Worm (Caenorhabditis elegans): ENCODE measurements around the gene gskl-1.
"Not testable (repeated sequence)": the region's sequence is repeated elsewhere in the genome, so short reads cannot be mapped to it uniquely, and the experiment has no call there.

The gskl-1 gene

DNA sequence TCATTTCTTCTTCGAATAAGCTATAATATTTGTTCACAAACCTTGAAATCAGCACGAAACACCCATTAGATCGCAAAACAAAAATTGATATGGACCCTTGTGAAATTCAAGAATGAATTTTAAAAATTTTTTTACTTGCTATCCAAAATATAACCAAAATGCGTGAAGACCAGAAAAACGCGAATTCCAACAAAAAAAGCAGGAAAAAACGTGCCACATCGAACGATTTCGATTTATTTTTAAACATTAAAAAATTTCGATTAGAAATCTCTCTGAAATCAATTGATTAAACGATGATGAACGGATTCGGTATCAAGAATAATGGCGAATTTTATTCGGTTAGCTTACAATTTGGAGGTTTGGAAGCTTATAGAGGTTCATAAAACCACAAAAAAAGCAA is at the start of gene gskl-1, which contains the start of gene tceb-3:
TSS of gene gskl-1 (plus strand) at position 243 of the 400 bp plus-strand sequence.
TSS of gene tceb-3 (minus strand) at position 101 of the 400 bp plus-strand sequence.
- no peak for TF ChIP-seq unc-62 (GFP tag; optimal IDR thresholded peaks at IDR 0.05)

- no peak for TF ChIP-seq unc-62 (GFP tag; optimal IDR thresholded peaks at IDR 0.05)
Observed at ce11 chrII:10898998-10899397, 48.4 kb upstream of the gskl-1 start.

DNA sequence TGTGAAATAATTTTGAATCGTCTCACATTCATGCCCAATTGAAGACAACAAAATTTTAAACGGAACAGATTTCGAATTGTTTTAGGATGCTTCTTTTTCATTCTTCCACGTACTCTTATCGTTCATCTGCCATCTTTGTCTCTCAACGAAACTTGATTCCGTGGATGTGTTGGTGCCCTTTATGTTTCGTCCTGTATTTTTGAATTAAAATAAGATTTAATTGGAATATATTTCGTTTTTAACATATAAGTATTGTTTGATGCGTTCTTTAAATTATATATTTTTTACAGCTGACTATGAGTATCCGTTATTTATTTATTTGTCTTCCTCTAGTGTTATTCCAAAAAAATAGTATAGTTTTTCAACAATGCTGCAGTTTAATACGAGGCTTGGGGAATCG is 45.3 kb upstream of the gskl-1 start, which contains the start of gene gly-1:
TSS of gene gly-1 (minus strand) at position 101 of the 400 bp plus-strand sequence.
- TF ChIP-seq unc-62 (GFP tag; optimal IDR thresholded peaks at IDR 0.05), result no peak

DNA sequence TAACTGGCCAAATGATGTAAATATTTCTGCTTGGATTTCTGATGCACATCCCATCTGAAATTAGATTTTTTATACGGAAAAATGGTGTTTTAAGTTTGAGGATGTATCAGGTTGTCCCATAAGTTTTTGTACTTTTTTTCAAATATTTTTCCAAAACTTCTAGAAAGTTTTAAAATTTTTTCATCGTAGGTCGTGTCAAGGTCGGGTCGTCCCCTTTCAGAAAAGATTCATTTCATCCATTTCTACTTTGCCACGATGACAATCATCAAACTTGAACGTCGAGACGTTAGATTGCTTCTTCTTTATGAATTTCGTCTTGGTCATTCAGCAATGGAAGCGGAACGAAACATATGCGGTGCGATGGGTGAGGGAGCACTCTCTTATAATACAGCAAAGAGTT is 43.0 kb upstream of the gskl-1 start, which contains the start of gene sra-12:
TSS of gene sra-12 (minus strand) at position 101 of the 400 bp plus-strand sequence.
- not testable (repeated sequence) for TF ChIP-seq unc-62 (GFP tag; optimal IDR thresholded peaks at IDR 0.05)

ce11 chrII:10910219-10910618 is 37.1 kb upstream of the gskl-1 start, which contains the start of gene sra-11:
Gene sra-11 (minus strand): TSS chrII:10910319.
- TF ChIP-seq unc-62 (GFP tag; optimal IDR thresholded peaks at IDR 0.05), result no peak

DNA sequence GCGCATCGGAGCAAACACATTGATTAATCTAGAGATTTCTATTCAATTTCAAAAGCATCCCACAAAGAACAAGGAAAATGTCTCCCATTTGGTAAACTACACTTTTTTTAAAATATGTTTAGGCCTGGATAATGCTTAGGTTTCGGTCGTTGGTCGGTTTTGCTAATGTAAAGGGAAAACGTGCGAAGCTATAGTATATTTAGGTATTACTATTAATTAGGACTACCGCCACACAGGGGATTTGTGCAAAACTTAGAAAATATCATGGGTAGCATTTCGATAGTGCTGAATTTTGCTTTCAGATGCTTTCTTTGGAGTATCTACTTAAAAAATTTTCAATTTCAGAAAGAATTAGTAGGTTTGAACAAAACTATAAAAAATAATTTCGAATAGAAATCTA is 34.4 kb upstream of the gskl-1 start:
- no peak for TF ChIP-seq unc-62 (GFP tag; optimal IDR thresholded peaks at IDR 0.05)

DNA sequence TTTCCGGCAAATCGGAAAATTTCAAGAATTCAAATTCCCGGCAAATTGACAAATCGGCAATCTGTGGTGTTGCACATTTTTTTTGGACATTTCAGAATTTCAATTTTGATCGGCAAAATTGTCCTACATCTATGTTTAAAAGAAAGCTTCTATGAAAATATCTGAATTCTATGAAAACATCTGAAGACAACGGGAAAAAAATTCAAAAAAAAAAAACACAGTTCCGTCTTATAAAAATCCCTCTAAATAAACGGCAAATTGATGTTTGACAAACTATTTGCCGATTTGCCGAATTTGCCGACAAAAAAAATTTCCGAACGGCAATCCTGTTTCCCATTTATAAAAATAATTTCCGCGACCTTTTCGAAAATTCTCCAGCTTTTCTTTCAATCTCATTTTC is 33.0 kb upstream of the gskl-1 start, which contains the start of gene F44F4.15:
TSS of gene F44F4.15 (plus strand) at position 301 of the 400 bp plus-strand sequence.
- TF ChIP-seq unc-62 (GFP tag; optimal IDR thresholded peaks at IDR 0.05), result no peak

ce11 chrII:10915732-10916131 is 31.6 kb upstream of the gskl-1 start, which contains the start of gene F44F4.9:
Gene F44F4.9 (minus strand): TSS chrII:10915832.
- no peak for TF ChIP-seq unc-62 (GFP tag; optimal IDR thresholded peaks at IDR 0.05)

DNA sequence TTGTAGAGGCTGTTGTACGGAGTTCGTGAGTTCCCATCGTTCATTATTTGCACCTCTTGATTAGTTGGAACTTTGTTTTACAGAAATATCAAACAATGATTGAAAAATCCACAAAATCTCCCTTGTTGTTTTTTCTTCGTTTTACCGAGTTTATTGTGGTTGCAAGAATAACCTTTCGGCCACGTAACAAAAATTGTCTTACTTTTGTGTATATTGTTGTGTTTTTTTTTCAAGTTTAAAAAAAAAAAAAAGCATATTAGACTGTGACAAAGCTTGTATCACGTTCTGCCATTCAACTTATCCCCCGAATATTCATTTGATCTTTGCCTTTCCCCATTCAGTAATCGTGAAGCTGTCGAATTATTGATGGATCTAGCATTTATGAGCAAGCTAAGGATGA is 30.2 kb upstream of the gskl-1 start, which contains the start of gene F44F4.10:
TSS of gene F44F4.10 (minus strand) at position 101 of the 400 bp plus-strand sequence.
- TF ChIP-seq unc-62 (GFP tag; optimal IDR thresholded peaks at IDR 0.05), result no peak

ce11 chrII:10918293-10918756 is 29.0 kb upstream of the gskl-1 start, which contains the start of gene tba-4:
Gene tba-4 (plus strand): TSS chrII:10918706.
- TF ChIP-seq unc-62 (GFP tag; optimal IDR thresholded peaks at IDR 0.05), result no peak

ce11 chrII:10922874-10923273 is 24.5 kb upstream of the gskl-1 start, which contains the start of gene Y19D2B.1:
Gene Y19D2B.1 (minus strand): TSS chrII:10922974.
- TF ChIP-seq unc-62 (GFP tag; optimal IDR thresholded peaks at IDR 0.05), result not testable (repeated sequence)

- TF ChIP-seq unc-62 (GFP tag; optimal IDR thresholded peaks at IDR 0.05), result no peak
Observed at ce11 chrII:10923948-10924347, 23.4 kb upstream of the gskl-1 start, which contains the start of gene Y19D2B.2. Gene Y19D2B.2 (plus strand): TSS chrII:10924248.

- TF ChIP-seq unc-62 (GFP tag; optimal IDR thresholded peaks at IDR 0.05), result no peak
Observed at ce11 chrII:10924669-10925068, 22.7 kb upstream of the gskl-1 start.

DNA sequence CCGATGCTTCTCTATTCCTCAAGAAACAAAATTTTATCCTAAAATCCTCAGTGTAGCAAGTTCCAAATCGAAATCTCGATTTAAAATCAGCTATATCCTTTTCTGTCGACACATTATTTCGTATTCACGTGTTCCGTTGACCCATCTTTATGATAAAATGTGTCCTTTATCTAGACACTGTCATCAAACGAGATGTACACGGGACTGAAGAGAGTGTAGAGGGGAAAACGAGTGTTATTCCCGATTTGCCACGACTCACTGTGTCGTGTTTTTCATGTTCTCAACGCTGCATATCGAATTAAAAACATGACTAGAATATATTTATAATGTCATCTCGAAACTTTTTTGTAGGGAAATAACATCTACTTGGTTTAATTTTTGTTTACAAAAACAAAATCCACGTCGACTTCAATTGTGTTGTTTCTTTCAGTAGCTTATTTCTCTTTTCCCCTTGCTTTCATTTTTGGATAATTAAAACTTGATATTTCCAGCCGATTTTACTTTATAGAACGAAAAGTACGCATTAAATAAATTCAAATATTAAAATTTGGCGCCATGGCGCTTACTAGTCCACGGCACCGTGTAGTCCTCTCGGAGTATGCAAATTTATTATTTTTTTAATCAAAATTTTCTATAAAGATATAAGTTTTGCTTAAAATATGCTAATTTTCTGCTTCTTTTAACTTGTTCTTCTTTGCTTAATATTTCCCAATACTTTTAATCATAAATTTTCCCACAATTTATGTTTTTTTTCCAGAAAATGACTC is 21.4 kb upstream of the gskl-1 start, which contains the start of gene metr-1:
TSS of gene metr-1 (plus strand) at position 758 of the 767 bp plus-strand sequence.
- no peak for TF ChIP-seq unc-62 (GFP tag; optimal IDR thresholded peaks at IDR 0.05)

- TF ChIP-seq unc-62 (GFP tag; optimal IDR thresholded peaks at IDR 0.05), result no peak
Observed at ce11 chrII:10930678-10931650, 16.4 kb upstream of the gskl-1 start.
